Worm (Caenorhabditis elegans) whole organism, L1 larva: Measurements from ENCODE around the gene F56C9.6.

ENCODE experiments used
- C16A3.4 ChIP-seq: fragments of 150-350 bp; optimal IDR thresholded peaks from 2 replicates; lab custom pipeline; 2014; ENCODE audit warnings: missing biosample characterization, missing genetic modification characterization
- aha-1 ChIP-seq: fragments of 150-350 bp; optimal IDR thresholded peaks from 2 replicates; lab custom pipeline; 2014; ENCODE audit warnings: missing biosample characterization, missing genetic modification characterization
- alr-1 ChIP-seq: fragments of 200-800 bp; sonication (Bioruptor generic); optimal IDR thresholded peaks from 2 replicates; lab custom pipeline; 2018; ENCODE audit warnings: borderline replicate concordance, mild to moderate bottlenecking, missing genetic modification characterization, missing compliant biosample characterization
- aly-2 ChIP-seq: fragments of 150-350 bp; optimal IDR thresholded peaks from 2 replicates; lab custom pipeline; 2014; ENCODE audit warnings: missing biosample characterization, missing genetic modification characterization
- ama-1 ChIP-seq: fragments of 150-350 bp; optimal IDR thresholded peaks from 2 replicates; lab custom pipeline; 2014
- ceh-63 ChIP-seq: fragments of 200-800 bp; sonication (Bioruptor generic); optimal IDR thresholded peaks from 2 replicates; lab custom pipeline; 2018; ENCODE audit warnings: mild to moderate bottlenecking, missing genetic modification characterization, missing compliant biosample characterization
- ceh-8 ChIP-seq: fragments of 200-800 bp; sonication (Bioruptor generic); optimal IDR thresholded peaks from 2 replicates; lab custom pipeline; 2018; ENCODE audit warnings: mild to moderate bottlenecking, missing genetic modification characterization, moderate library complexity, missing compliant biosample characterization
- ceh-90 ChIP-seq: sonication (generic microtip); optimal IDR thresholded peaks from 2 replicates; lab custom pipeline; 2016; ENCODE audit warnings: missing genetic modification characterization, missing compliant biosample characterization
- ces-1 ChIP-seq: fragments of 150-350 bp; optimal IDR thresholded peaks from 2 replicates; lab custom pipeline; 2014; ENCODE audit warnings: missing biosample characterization, missing genetic modification reagents, missing genetic modification characterization
- dpl-1 ChIP-seq, 3 experiments: fragments of 150-350 bp in 2 of 3; sonication (generic microtip) in 1 of 3; optimal IDR thresholded peaks; 2 replicates each; lab custom pipeline; 2014 to 2017; ENCODE audit warnings: missing biosample characterization in 3 of 3, missing genetic modification characterization in 3 of 3, missing genetic modification reagents in 3 of 3
- efl-1 ChIP-seq, 4 experiments: fragments of 150-350 bp; optimal IDR thresholded peaks in 3 of 4; peaks in 1 of 4; 1 replicate in 1 of 4; 2 replicates in 3 of 4; lab custom pipeline; 2014; ENCODE audit warnings: missing biosample characterization in 2 of 4, missing genetic modification characterization in 2 of 4, missing genetic modification reagents in 2 of 4
- elt-2 ChIP-seq: sonication (generic microtip); optimal IDR thresholded peaks from 2 replicates; lab custom pipeline; 2016; ENCODE audit warnings: missing genetic modification characterization, mild to moderate bottlenecking, inconsistent platforms, missing compliant biosample characterization, missing genetic modification reagents
- elt-3 ChIP-seq, 6 experiments: fragments of 150-350 bp in 1 of 6; sonication (generic microtip); optimal IDR thresholded peaks; 2 replicates each; lab custom pipeline; 2017 to 2018; ENCODE audit warnings: missing biosample characterization in 6 of 6, missing genetic modification characterization in 6 of 6, inconsistent platforms in 1 of 6
- fkh-10 ChIP-seq: sonication (generic microtip); optimal IDR thresholded peaks from 2 replicates; lab custom pipeline; 2017; ENCODE audit warnings: missing biosample characterization, missing genetic modification reagents, missing genetic modification characterization
- fkh-4 ChIP-seq: sonication (generic microtip); optimal IDR thresholded peaks from 2 replicates; lab custom pipeline; 2016; ENCODE audit warnings: missing compliant biosample characterization, missing genetic modification characterization, borderline replicate concordance
- fos-1 ChIP-seq: fragments of 150-350 bp; optimal IDR thresholded peaks from 2 replicates; lab custom pipeline; 2014; ENCODE audit warnings: missing biosample characterization, missing genetic modification characterization
- hlh-17 ChIP-seq: fragments of 200-800 bp; sonication (Bioruptor generic); optimal IDR thresholded peaks from 2 replicates; lab custom pipeline; 2018; ENCODE audit warnings: missing genetic modification characterization, mild to moderate bottlenecking, missing compliant biosample characterization, moderate library complexity, borderline replicate concordance
- hpl-2 ChIP-seq: fragments of 150-350 bp; optimal IDR thresholded peaks from 2 replicates; lab custom pipeline; 2014; ENCODE audit warnings: missing biosample characterization, missing genetic modification reagents, missing genetic modification characterization
- irx-1 ChIP-seq: sonication (generic microtip); optimal IDR thresholded peaks from 2 replicates; lab custom pipeline; 2016; ENCODE audit warnings: missing genetic modification characterization, missing compliant biosample characterization
- jun-1 ChIP-seq: fragments of 150-350 bp; optimal IDR thresholded peaks from 2 replicates; lab custom pipeline; 2014; ENCODE audit warnings: missing biosample characterization, missing genetic modification reagents, missing genetic modification characterization
- lin-13 ChIP-seq: fragments of 150-350 bp; optimal IDR thresholded peaks from 2 replicates; lab custom pipeline; 2014; ENCODE audit warnings: missing biosample characterization, missing genetic modification reagents, missing genetic modification characterization
- lin-14 ChIP-seq: fragments of 200-800 bp; sonication (Bioruptor generic); optimal IDR thresholded peaks from 2 replicates; lab custom pipeline; 2018; ENCODE audit warnings: mild to moderate bottlenecking, missing genetic modification characterization, moderate library complexity, missing compliant biosample characterization
- lin-15B ChIP-seq: fragments of 150-350 bp; sonication (generic microtip); optimal IDR thresholded peaks from 3 replicates; lab custom pipeline; 2014; ENCODE audit warnings: missing biosample characterization, missing genetic modification characterization
- lin-35 ChIP-seq, 2 experiments: fragments of 150-350 bp; optimal IDR thresholded peaks; 2 replicates each; lab custom pipeline; 2014; ENCODE audit warnings: missing biosample characterization in 2 of 2, missing genetic modification characterization in 2 of 2, missing genetic modification reagents in 2 of 2
- lin-39 ChIP-seq: fragments of 150-350 bp; optimal IDR thresholded peaks from 2 replicates; lab custom pipeline; 2014; ENCODE audit warnings: missing biosample characterization, missing genetic modification reagents, missing genetic modification characterization
- lir-3 ChIP-seq: sonication (generic microtip); optimal IDR thresholded peaks from 2 replicates; lab custom pipeline; 2016; ENCODE audit warnings: mild to moderate bottlenecking, missing genetic modification characterization, moderate library complexity, missing compliant biosample characterization; ENCODE audit not compliant: poor library complexity
- lsy-2 ChIP-seq, 2 experiments: fragments of 150-350 bp; optimal IDR thresholded peaks; 2 replicates each; lab custom pipeline; 2014; ENCODE audit warnings: missing biosample characterization in 2 of 2, missing genetic modification characterization in 2 of 2
- mab-9 ChIP-seq: fragments of 200-800 bp; sonication (Bioruptor generic); IDR thresholded peaks from 2 replicates; pipeline ENCODE4 v1.3.6; 2022; ENCODE audit warnings: missing genetic modification reagents, missing genetic modification characterization, missing compliant biosample characterization
- nhr-12 ChIP-seq: sonication (generic microtip); optimal IDR thresholded peaks from 2 replicates; lab custom pipeline; 2017; ENCODE audit warnings: missing biosample characterization, missing genetic modification characterization
- nhr-20 ChIP-seq: sonication (generic microtip); optimal IDR thresholded peaks from 2 replicates; lab custom pipeline; 2016; ENCODE audit warnings: mild to moderate bottlenecking, missing genetic modification characterization, missing compliant biosample characterization
- nhr-28 ChIP-seq: fragments of 150-350 bp; optimal IDR thresholded peaks from 2 replicates; lab custom pipeline; 2014; ENCODE audit warnings: missing biosample characterization, missing genetic modification characterization
- nhr-71 ChIP-seq: sonication (generic microtip); optimal IDR thresholded peaks from 2 replicates; lab custom pipeline; 2016; ENCODE audit warnings: mild to moderate bottlenecking, missing genetic modification characterization, moderate library complexity, missing compliant biosample characterization
- nhr-76 ChIP-seq: sonication (generic microtip); optimal IDR thresholded peaks from 2 replicates; lab custom pipeline; 2017; ENCODE audit warnings: missing biosample characterization, missing genetic modification characterization
- nhr-77 ChIP-seq: fragments of 150-350 bp; optimal IDR thresholded peaks from 2 replicates; lab custom pipeline; 2014; ENCODE audit warnings: missing biosample characterization, missing genetic modification characterization
- nhr-84 ChIP-seq: sonication (generic microtip); optimal IDR thresholded peaks from 2 replicates; lab custom pipeline; 2017; ENCODE audit warnings: missing biosample characterization, missing genetic modification characterization
- nhr-90 ChIP-seq: sonication (generic microtip); optimal IDR thresholded peaks from 2 replicates; lab custom pipeline; 2016; ENCODE audit warnings: mild to moderate bottlenecking, missing genetic modification characterization, missing compliant biosample characterization; ENCODE audit not compliant: poor library complexity
- pag-3 ChIP-seq: sonication (generic microtip); optimal IDR thresholded peaks from 2 replicates; lab custom pipeline; 2017; ENCODE audit warnings: missing genetic modification characterization, mild to moderate bottlenecking, missing compliant biosample characterization, antibody characterized with exemption, borderline replicate concordance; ENCODE audit not compliant: insufficient read depth
- pax-3 ChIP-seq: fragments of 200-800 bp; sonication (Bioruptor generic); optimal IDR thresholded peaks from 2 replicates; lab custom pipeline; 2018; ENCODE audit warnings: mild to moderate bottlenecking, missing genetic modification characterization, moderate library complexity, missing compliant biosample characterization
- pqm-1 ChIP-seq: sonication (generic microtip); optimal IDR thresholded peaks from 3 replicates; lab custom pipeline; 2017; ENCODE audit warnings: missing biosample characterization, missing genetic modification characterization
- skn-1 ChIP-seq: fragments of 150-350 bp; optimal IDR thresholded peaks from 2 replicates; lab custom pipeline; 2014; ENCODE audit warnings: missing biosample characterization, missing genetic modification characterization
- snu-23 ChIP-seq: sonication (generic microtip); optimal IDR thresholded peaks from 2 replicates; lab custom pipeline; 2016; ENCODE audit warnings: missing genetic modification characterization, missing compliant biosample characterization
- sox-4 ChIP-seq: sonication (generic microtip); optimal IDR thresholded peaks from 2 replicates; lab custom pipeline; 2016; ENCODE audit warnings: missing genetic modification characterization, missing compliant biosample characterization
- sup-37 ChIP-seq: fragments of 200-800 bp; sonication (Bioruptor generic); optimal IDR thresholded peaks from 2 replicates; lab custom pipeline; 2018; ENCODE audit warnings: mild to moderate bottlenecking, missing genetic modification characterization, missing compliant biosample characterization
- swsn-7 ChIP-seq: sonication (generic microtip); optimal IDR thresholded peaks from 2 replicates; lab custom pipeline; 2016; ENCODE audit warnings: missing genetic modification characterization, missing compliant biosample characterization
- tbx-2 ChIP-seq: sonication (generic microtip); optimal IDR thresholded peaks from 2 replicates; lab custom pipeline; 2016; ENCODE audit warnings: missing genetic modification characterization, missing compliant biosample characterization
- unc-130 ChIP-seq: fragments of 150-350 bp; optimal IDR thresholded peaks from 2 replicates; lab custom pipeline; 2017; ENCODE audit warnings: missing biosample characterization, missing genetic modification characterization, inconsistent platforms
- unc-30 ChIP-seq: sonication (generic microtip); optimal IDR thresholded peaks from 2 replicates; lab custom pipeline; 2017; ENCODE audit warnings: missing biosample characterization, missing genetic modification characterization
- unc-98 ChIP-seq: fragments of 200-800 bp; sonication (Bioruptor generic); IDR thresholded peaks from 2 replicates; pipeline ENCODE4 v1.3.6; 2022; ENCODE audit warnings: missing genetic modification characterization, missing compliant biosample characterization
- vab-15 ChIP-seq: sonication (generic microtip); optimal IDR thresholded peaks from 2 replicates; lab custom pipeline; 2017; ENCODE audit warnings: missing genotype, mild to moderate bottlenecking, missing genetic modification characterization, missing compliant biosample characterization
- xbp-1 ChIP-seq: sonication (generic microtip); optimal IDR thresholded peaks from 2 replicates; lab custom pipeline; 2016; ENCODE audit warnings: missing genetic modification characterization, missing compliant biosample characterization
- zip-4 ChIP-seq: fragments of 200-800 bp; sonication (Bioruptor generic); optimal IDR thresholded peaks from 2 replicates; lab custom pipeline; 2018; ENCODE audit warnings: mild to moderate bottlenecking, missing genetic modification characterization, moderate library complexity, missing compliant biosample characterization
- ztf-11 ChIP-seq, 2 experiments: sonication (generic microtip); optimal IDR thresholded peaks; 2 replicates each; lab custom pipeline; 2016 to 2017; ENCODE audit warnings: missing genetic modification characterization in 2 of 2, missing biosample characterization in 1 of 2, missing compliant biosample characterization in 1 of 2
- ztf-4 ChIP-seq: fragments of 150-350 bp; optimal IDR thresholded peaks from 2 replicates; lab custom pipeline; 2014; ENCODE audit warnings: missing biosample characterization, missing genetic modification characterization

The F56C9.6 gene

ce11 chrIII:7299466-7299865 lies 11.1 kb downstream of the F56C9.6 start, which contains the start of the genes B0361.14 and B0361.9:
B0361.14 (minus strand) TSS chrIII:7299531.
B0361.9 (minus strand) TSS chrIII:7299631.
- TF ChIP-seq ztf-4 (tag; lab: Kevin White, UChicago) (no peak), xbp-1 (no peak), snu-23 (GFP tag; lab: Kevin White, UChicago) (peak; percentile 33), unc-130 (tag; lab: Kevin White, UChicago) (no peak), fkh-4 (no peak), hlh-17 (GFP tag; lab: Kevin White, UChicago) (no peak), tbx-2 (tag; lab: Kevin White, UChicago) (no peak), ceh-63 (no peak), nhr-12 (tag; lab: Kevin White, UChicago) (no peak), lin-15B (tag; lab: Kevin White, UChicago) (no peak), lin-13 (GFP tag; lab: Kevin White, UChicago) (no peak), irx-1 (no peak), vab-15 (tag; lab: Kevin White, UChicago) (no peak), mab-9 (GFP tag; lab: Robert Waterston, UW) (no peak), lsy-2 (tag; optimal IDR thresholded peaks at IDR 0.05; lab: Kevin White, UChicago) (peak in 1 of 2 experiments; percentile 28), dpl-1 (GFP tag; optimal IDR thresholded peaks at IDR 0.05; lab: Kevin White, UChicago) (no peak), pag-3 (tag; lab: Kevin White, UChicago) (no peak), unc-30 (tag; lab: Kevin White, UChicago) (no peak), pax-3 (tag; lab: Kevin White, UChicago) (no peak), ces-1 (no peak), efl-1 (optimal IDR thresholded peaks at IDR 0.05; lab: Kevin White, UChicago) (no peak), efl-1 (GFP tag; optimal IDR thresholded peaks at IDR 0.05 in 1 of 2; lab: Kevin White, UChicago) (peak in 1 of 2 experiments; percentile 84), lin-39 (tag; lab: Kevin White, UChicago) (no peak), lin-14 (GFP tag; lab: Kevin White, UChicago) (peak; percentile 41), nhr-71 (tag; lab: Kevin White, UChicago) (peak; percentile 25), alr-1 (tag; lab: Kevin White, UChicago) (no peak), unc-98 (GFP tag; lab: Robert Waterston, UW) (no peak), aly-2 (no peak), ceh-90 (no peak), pqm-1 (tag; lab: Kevin White, UChicago) (no peak), swsn-7 (tag; lab: Kevin White, UChicago) (no peak), nhr-28 (no peak), elt-3 (tag; optimal IDR thresholded peaks at IDR 0.05; lab: Kevin White, UChicago) (peak in 2 of 6 experiments; percentile 13 to 26), lin-35 (GFP tag; optimal IDR thresholded peaks at IDR 0.05; lab: Kevin White, UChicago) (peak in 1 of 2 experiments; percentile 20), fkh-10 (GFP tag; lab: Kevin White, UChicago) (no peak), ceh-8 (GFP tag; lab: Kevin White, UChicago) (no peak), skn-1 (tag; lab: Kevin White, UChicago) (no peak), C16A3.4 (tag; lab: Kevin White, UChicago) (no peak), hpl-2 (no peak), nhr-77 (tag; lab: Kevin White, UChicago) (no peak), nhr-84 (tag; lab: Kevin White, UChicago) (no peak), nhr-90 (no peak), lir-3 (tag; lab: Kevin White, UChicago) (no peak), sup-37 (GFP tag; lab: Kevin White, UChicago) (no peak), elt-2 (tag; lab: Kevin White, UChicago) (no peak), aha-1 (tag; lab: Kevin White, UChicago) (no peak), sox-4 (tag; lab: Kevin White, UChicago) (no peak), ama-1 (lab: Kevin White, UChicago) (no peak), nhr-76 (tag; lab: Kevin White, UChicago) (no peak), fos-1 (tag; lab: Kevin White, UChicago) (no peak), nhr-20 (peak; percentile 47), zip-4 (GFP tag; lab: Kevin White, UChicago) (no peak), jun-1 (no peak), ztf-11 (tag; optimal IDR thresholded peaks at IDR 0.05; lab: Kevin White, UChicago) (no peak)
